Fruit fly (Drosophila melanogaster) whole organism, pupa: ENCODE measurements around the gene Wdr59.

Experiments
- CG10348 ChIP-seq: fragments of 200-800 bp; sonication (Bioruptor generic); IDR thresholded peaks from 2 replicates; pipeline ENCODE4 v1.3.6; 2022; ENCODE audit warnings: missing biosample characterization, missing genetic modification characterization
- CG12605 ChIP-seq: fragments of 200-800 bp; sonication (Bioruptor generic); IDR thresholded peaks from 2 replicates; pipeline ENCODE4 v1.3.6; 2022; ENCODE audit warnings: missing biosample characterization, missing genetic modification characterization
- CG13204 ChIP-seq: fragments of 200-800 bp; sonication (Bioruptor generic); optimal IDR thresholded peaks from 2 replicates; lab custom pipeline; 2018; ENCODE audit warnings: missing biosample characterization, mild to moderate bottlenecking, missing genetic modification characterization, moderate library complexity
- CG14655 ChIP-seq: fragments of 200-800 bp; sonication (Bioruptor generic); optimal IDR thresholded peaks from 3 replicates; lab custom pipeline; 2017; ENCODE audit warnings: mild to moderate bottlenecking, missing biosample characterization, missing genetic modification reagents, missing genetic modification characterization
- CG15710 ChIP-seq: fragments of 200-800 bp; sonication (Bioruptor generic); optimal IDR thresholded peaks from 2 replicates; lab custom pipeline; 2018; ENCODE audit warnings: missing biosample characterization, mild to moderate bottlenecking, missing genetic modification characterization, moderate library complexity
- CG17806 ChIP-seq: fragments of 200-800 bp; sonication (Bioruptor generic); optimal IDR thresholded peaks from 2 replicates; lab custom pipeline; 2018; ENCODE audit warnings: missing biosample characterization, mild to moderate bottlenecking, missing genetic modification characterization, moderate library complexity
- CG32121 ChIP-seq: fragments of 200-800 bp; sonication (Bioruptor generic); IDR thresholded peaks from 2 replicates; pipeline ENCODE4 v1.3.6; 2022; ENCODE audit warnings: missing biosample characterization, missing genetic modification characterization
- CG34367 ChIP-seq: fragments of 200-800 bp; sonication (Bioruptor generic); optimal IDR thresholded peaks from 2 replicates; lab custom pipeline; 2018; ENCODE audit warnings: missing biosample characterization, mild to moderate bottlenecking, missing genetic modification characterization
- CG4496 ChIP-seq: fragments of 200-800 bp; sonication (Bioruptor generic); IDR thresholded peaks from 3 replicates; pipeline ENCODE4 v1.3.6; 2022; ENCODE audit warnings: missing biosample characterization, missing genetic modification characterization
- CG8159 ChIP-seq: fragments of 200-800 bp; sonication (Bioruptor generic); optimal IDR thresholded peaks from 3 replicates; lab custom pipeline; 2018; ENCODE audit warnings: missing biosample characterization, mild to moderate bottlenecking, missing genetic modification characterization, moderate library complexity
- CG8301 ChIP-seq: fragments of 200-800 bp; sonication (Bioruptor generic); optimal IDR thresholded peaks from 2 replicates; lab custom pipeline; 2018; ENCODE audit warnings: missing biosample characterization, mild to moderate bottlenecking, missing genetic modification characterization
- CG9948 ChIP-seq: fragments of 200-800 bp; sonication (Bioruptor generic); optimal IDR thresholded peaks from 2 replicates; lab custom pipeline; 2018; ENCODE audit warnings: missing biosample characterization, mild to moderate bottlenecking, missing genetic modification characterization, moderate library complexity
- D1 ChIP-seq: fragments of 200-800 bp; sonication (Bioruptor generic); optimal IDR thresholded peaks from 2 replicates; lab custom pipeline; 2018; ENCODE audit warnings: missing biosample characterization, mild to moderate bottlenecking, missing genetic modification characterization, moderate library complexity
- EcR ChIP-seq: fragments of 200-800 bp; sonication (Bioruptor generic); optimal IDR thresholded peaks from 3 replicates; lab custom pipeline; 2019; ENCODE audit warnings: missing biosample characterization, missing genetic modification characterization, mild to moderate bottlenecking, moderate library complexity, missing genetic modification reagents
- Ets98B ChIP-seq: fragments of 200-800 bp; sonication (Bioruptor generic); IDR thresholded peaks from 2 replicates; pipeline ENCODE4 v1.3.6; 2022; ENCODE audit warnings: missing biosample characterization, missing genetic modification characterization
- Pif1A ChIP-seq: fragments of 200-800 bp; sonication (Bioruptor generic); optimal IDR thresholded peaks from 3 replicates; lab custom pipeline; 2016; ENCODE audit warnings: missing biosample characterization, missing genetic modification characterization
- Pif1B ChIP-seq: fragments of 200-800 bp; sonication (Bioruptor generic); optimal IDR thresholded peaks from 3 replicates; lab custom pipeline; 2016; ENCODE audit warnings: missing biosample characterization, missing genetic modification characterization
- Snoo ChIP-seq: fragments of 200-800 bp; sonication (Bioruptor generic); optimal IDR thresholded peaks from 3 replicates; lab custom pipeline; 2017; ENCODE audit warnings: missing biosample characterization, mild to moderate bottlenecking, missing genetic modification characterization, inconsistent platforms
- fd96Ca ChIP-seq: fragments of 200-800 bp; sonication (Bioruptor generic); IDR thresholded peaks from 3 replicates; pipeline ENCODE4 v1.3.6; 2022; ENCODE audit warnings: missing biosample characterization, missing genetic modification characterization
- gl ChIP-seq: fragments of 200-800 bp; sonication (Bioruptor generic); optimal IDR thresholded peaks from 2 replicates; lab custom pipeline; 2018; ENCODE audit warnings: missing biosample characterization, mild to moderate bottlenecking, missing genetic modification characterization
- rn ChIP-seq: fragments of 200-800 bp; sonication (Bioruptor generic); IDR thresholded peaks from 2 replicates; pipeline ENCODE4 v1.3.6; 2022; ENCODE audit warnings: missing biosample characterization, missing genetic modification characterization

Wdr59 gene

DNA sequence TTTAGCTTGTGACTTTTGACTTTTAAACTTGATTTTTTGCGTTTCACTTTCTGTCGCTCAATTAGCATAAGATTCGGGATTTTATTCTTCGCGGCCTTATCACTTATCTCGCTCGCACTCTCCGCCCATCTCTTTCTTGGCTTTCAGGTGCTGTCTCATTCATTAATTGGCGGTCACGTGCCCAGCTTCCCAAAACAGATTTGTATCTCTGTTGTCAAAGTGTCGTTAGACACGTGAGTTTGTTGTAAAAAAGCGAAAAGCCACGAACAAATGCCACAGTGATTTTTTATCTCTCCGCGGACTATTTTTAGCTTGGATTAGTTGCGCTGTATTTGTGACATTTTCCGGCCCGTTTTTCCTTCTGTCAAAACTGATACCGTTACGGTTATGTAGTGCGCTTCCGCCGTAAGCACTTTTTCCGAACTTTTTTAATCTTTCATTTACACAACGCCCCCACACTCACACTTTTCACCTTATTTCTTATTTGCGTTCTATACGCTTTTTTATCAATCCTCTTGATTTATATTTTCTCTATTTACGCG is 34.4 kb upstream of the Wdr59 start:
- no peak for TF ChIP-seq CG9948 (tag; lab: Kevin White, UChicago)
- TF ChIP-seq CG8159, result no peak
- TF ChIP-seq CG12605 (GFP tag; lab: Robert Waterston, UW), result no peak
- no peak for TF ChIP-seq CG15710 (tag; lab: Kevin White, UChicago)
- TF ChIP-seq Pif1A (GFP tag; lab: Kevin White, UChicago), result no peak
- no peak for TF ChIP-seq CG8301 (tag; lab: Kevin White, UChicago)
- no peak for TF ChIP-seq CG4496 (GFP tag; lab: Robert Waterston, UW)
- no peak for TF ChIP-seq CG34367 (tag; lab: Kevin White, UChicago)
- no peak for TF ChIP-seq Snoo (tag; lab: Kevin White, UChicago)
- no peak for TF ChIP-seq D1 (tag; lab: Kevin White, UChicago)
- TF ChIP-seq EcR (GFP tag; lab: Kevin White, UChicago), result no peak
- no peak for TF ChIP-seq CG14655 (GFP tag; lab: Kevin White, UChicago)
- no peak for TF ChIP-seq fd96Ca (GFP tag; lab: Robert Waterston, UW)
- no peak for TF ChIP-seq CG10348 (GFP tag; lab: Robert Waterston, UW)

DNA sequence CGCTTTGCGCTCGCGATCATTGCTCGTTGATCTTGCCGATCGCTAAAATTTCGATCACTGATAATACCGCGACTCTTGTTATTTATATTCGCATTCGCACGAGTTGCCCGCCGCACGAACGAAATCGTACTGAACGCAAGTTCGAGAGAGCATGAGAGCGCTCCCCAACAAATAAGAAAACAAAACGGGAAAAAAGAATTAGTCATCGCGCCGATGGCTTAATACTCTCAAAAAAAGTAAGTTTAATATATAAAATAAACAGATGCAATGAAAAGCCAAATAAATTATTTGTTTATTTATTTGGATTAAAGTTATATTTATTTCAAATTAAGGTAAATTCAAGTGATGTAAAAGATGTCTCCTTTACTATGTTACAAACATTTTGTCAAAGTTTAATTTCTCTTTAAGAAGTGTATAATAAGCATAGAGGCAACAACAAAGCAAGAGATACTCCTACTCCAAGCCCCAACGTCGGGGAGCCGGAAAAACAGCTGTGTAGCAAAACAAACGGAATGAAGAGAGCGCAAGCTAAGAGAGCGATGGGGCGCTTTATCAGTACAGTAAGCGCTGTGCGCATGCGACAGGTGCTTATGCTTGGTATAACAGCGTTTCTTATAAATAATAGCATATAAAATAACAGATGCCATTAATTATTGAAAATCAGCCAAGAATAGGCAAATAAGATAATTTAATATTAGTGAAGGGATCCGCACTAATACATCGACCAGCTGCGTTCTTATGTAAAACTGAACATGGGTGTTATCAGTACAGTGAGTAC is 33.7 kb upstream of the Wdr59 start:
- peak; percentile 37 for TF ChIP-seq EcR (GFP tag; lab: Kevin White, UChicago)
- TF ChIP-seq CG9948 (tag; lab: Kevin White, UChicago), result peak; percentile 62
- TF ChIP-seq CG10348 (GFP tag; lab: Robert Waterston, UW), result no peak
- TF ChIP-seq CG14655 (GFP tag; lab: Kevin White, UChicago), result peak; percentile 78
- TF ChIP-seq CG8301 (tag; lab: Kevin White, UChicago), result peak; percentile 50
- TF ChIP-seq CG13204 (GFP tag; lab: Kevin White, UChicago), result peak; percentile 20
- TF ChIP-seq gl (tag; lab: Kevin White, UChicago), result peak; percentile 30
- TF ChIP-seq Pif1A (GFP tag; lab: Kevin White, UChicago), result peak; percentile 77
- peak; percentile 22 for TF ChIP-seq CG34367 (tag; lab: Kevin White, UChicago)
- peak; percentile 71 for TF ChIP-seq fd96Ca (GFP tag; lab: Robert Waterston, UW)
- TF ChIP-seq CG8159, result peak; percentile 86
- TF ChIP-seq D1 (tag; lab: Kevin White, UChicago), result peak; percentile 84
- peak; percentile 58 for TF ChIP-seq CG15710 (tag; lab: Kevin White, UChicago)
- peak; percentile 32; the same call in 1 of the 2 replicates for TF ChIP-seq Ets98B (GFP tag; lab: Robert Waterston, UW)
- peak; percentile 85 for TF ChIP-seq Snoo (tag; lab: Kevin White, UChicago)
- peak; percentile 60 for TF ChIP-seq CG17806 (tag; lab: Kevin White, UChicago)
- peak; percentile 60 for TF ChIP-seq CG32121 (GFP tag; lab: Robert Waterston, UW)
- peak; percentile 76; the same call in 2 of the 3 replicates for TF ChIP-seq CG4496 (GFP tag; lab: Robert Waterston, UW)
- 0 out of 2 replicates have a peak, but pooled peaks have one; percentile 17 for TF ChIP-seq rn (GFP tag; lab: Robert Waterston, UW)
- TF ChIP-seq Pif1B (GFP tag; lab: Kevin White, UChicago), result peak; percentile 71
- peak; percentile 41 for TF ChIP-seq CG12605 (GFP tag; lab: Robert Waterston, UW)

- TF ChIP-seq Ets98B (GFP tag; lab: Robert Waterston, UW) (peak; percentile 17; the same call in 1 of the 2 replicates), CG9948 (tag; lab: Kevin White, UChicago) (no peak), EcR (GFP tag; lab: Kevin White, UChicago) (no peak), CG10348 (GFP tag; lab: Robert Waterston, UW) (no peak), CG4496 (GFP tag; lab: Robert Waterston, UW) (0 out of 3 replicates have a peak, but pooled peaks have one; percentile 24), Snoo (tag; lab: Kevin White, UChicago) (no peak), fd96Ca (GFP tag; lab: Robert Waterston, UW) (0 out of 3 replicates have a peak, but pooled peaks have one; percentile 3), CG15710 (tag; lab: Kevin White, UChicago) (no peak)
Measured at dm6 chr2L:11058111-11058665, 33.1 kb upstream of the Wdr59 start.

DNA sequence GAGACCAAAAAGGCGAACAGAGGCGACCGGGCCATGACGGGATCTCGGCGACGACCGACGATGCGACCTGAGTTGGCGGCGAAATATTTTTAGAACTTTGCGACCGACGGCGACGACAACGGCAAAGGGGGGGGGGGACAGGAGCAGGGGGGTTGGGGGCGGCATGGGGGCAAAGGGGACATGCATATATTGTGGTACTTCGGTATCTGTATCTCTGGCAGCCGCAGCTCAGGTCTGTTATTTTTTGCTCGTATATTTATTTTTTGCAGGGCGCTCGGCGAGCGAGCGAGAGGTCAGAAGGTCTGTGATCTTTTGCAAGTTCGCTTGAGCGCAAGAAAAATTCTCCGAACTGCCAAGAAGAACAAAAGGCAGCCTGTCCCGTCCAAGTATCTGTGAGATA is 32.0 kb upstream of the Wdr59 start:
- peak; percentile 90 for TF ChIP-seq EcR (GFP tag; lab: Kevin White, UChicago)
- TF ChIP-seq CG13204 (GFP tag; lab: Kevin White, UChicago), result peak; percentile 85
- no peak for TF ChIP-seq CG34367 (tag; lab: Kevin White, UChicago)
- TF ChIP-seq CG9948 (tag; lab: Kevin White, UChicago), result no peak
- TF ChIP-seq, all 21 proteins: peak for 2

dm6 chr2L:11061155-11061554 is 30.1 kb upstream of the Wdr59 start:
- no peak for TF ChIP-seq D1 (tag; lab: Kevin White, UChicago)
- no peak for TF ChIP-seq CG14655 (GFP tag; lab: Kevin White, UChicago)
- no peak for TF ChIP-seq fd96Ca (GFP tag; lab: Robert Waterston, UW)
- TF ChIP-seq Snoo (tag; lab: Kevin White, UChicago), result no peak
- TF ChIP-seq CG15710 (tag; lab: Kevin White, UChicago), result no peak
- no peak for TF ChIP-seq CG4496 (GFP tag; lab: Robert Waterston, UW)
- no peak for TF ChIP-seq CG34367 (tag; lab: Kevin White, UChicago)
- no peak for TF ChIP-seq CG12605 (GFP tag; lab: Robert Waterston, UW)
- no peak for TF ChIP-seq rn (GFP tag; lab: Robert Waterston, UW)
- TF ChIP-seq CG8301 (tag; lab: Kevin White, UChicago), result no peak
- peak; percentile 14; the same call in 1 of the 2 replicates for TF ChIP-seq Ets98B (GFP tag; lab: Robert Waterston, UW)
- TF ChIP-seq EcR (GFP tag; lab: Kevin White, UChicago), result peak; percentile 71
- no peak for TF ChIP-seq Pif1B (GFP tag; lab: Kevin White, UChicago)
- peak; percentile 52 for TF ChIP-seq CG13204 (GFP tag; lab: Kevin White, UChicago)
- no peak for TF ChIP-seq Pif1A (GFP tag; lab: Kevin White, UChicago)
- TF ChIP-seq CG17806 (tag; lab: Kevin White, UChicago), result no peak
- no peak for TF ChIP-seq CG32121 (GFP tag; lab: Robert Waterston, UW)
- no peak for TF ChIP-seq CG10348 (GFP tag; lab: Robert Waterston, UW)
- no peak for TF ChIP-seq CG9948 (tag; lab: Kevin White, UChicago)
- no peak for TF ChIP-seq gl (tag; lab: Kevin White, UChicago)
